Worm (Caenorhabditis elegans): ENCODE measurements around the gene gcy-11.

gcy-11 gene

DNA sequence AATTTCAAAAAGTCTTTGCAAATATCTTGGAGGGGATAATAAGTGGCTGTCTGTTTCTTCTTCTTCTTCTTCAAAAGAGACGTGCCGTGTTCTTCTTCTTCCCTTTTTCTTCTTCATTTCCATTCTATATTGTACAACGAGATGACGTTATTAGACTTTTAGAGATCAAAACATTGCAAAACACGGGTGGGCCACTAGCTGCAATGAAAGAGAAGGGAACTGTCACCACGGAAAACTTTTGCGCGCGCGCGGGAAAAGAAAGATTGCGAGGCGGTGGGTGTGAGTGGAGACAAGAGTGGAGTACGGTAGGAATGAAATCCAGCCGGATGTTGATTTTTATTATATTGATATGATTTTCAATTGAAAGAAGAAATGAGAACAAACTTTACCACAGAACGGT lies 1.3 kb downstream of the gcy-11 start:
- no peak for TF ChIP-seq unc-62 (GFP tag; optimal IDR thresholded peaks at IDR 0.05)

- no peak for TF ChIP-seq unc-62 (GFP tag; optimal IDR thresholded peaks at IDR 0.05)
Observed at ce11 chrX:17045529-17045928, 9.9 kb downstream of the gcy-11 start, which contains the start of gene C30G4.2. Gene C30G4.2, minus strand, starts transcription at chrX:17045629.

DNA sequence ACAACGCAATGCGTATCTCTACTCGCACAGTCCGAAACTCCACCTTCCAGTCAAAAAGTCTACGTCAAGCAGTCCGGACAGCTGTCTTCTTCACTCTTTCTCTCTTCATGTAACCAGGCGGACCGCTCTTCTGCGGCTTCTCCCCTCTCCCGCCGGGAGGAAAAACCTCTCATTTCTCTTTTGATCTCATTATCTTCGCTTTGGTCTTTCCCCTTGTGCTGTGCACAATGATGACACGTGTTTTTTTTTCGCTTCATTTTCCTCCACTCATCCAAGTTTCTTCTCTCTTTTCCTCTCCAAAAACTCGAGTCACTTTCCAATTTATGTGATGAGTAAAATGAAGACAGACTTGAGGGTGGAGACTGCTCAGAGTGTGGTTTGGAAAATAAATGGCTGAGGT lies 12.4 kb downstream of the gcy-11 start, which contains the start of gene F35B3.7:
TSS of gene F35B3.7 (minus strand) at position 133 of the 400 bp plus-strand sequence.
- no peak for TF ChIP-seq unc-62 (GFP tag; optimal IDR thresholded peaks at IDR 0.05)

DNA sequence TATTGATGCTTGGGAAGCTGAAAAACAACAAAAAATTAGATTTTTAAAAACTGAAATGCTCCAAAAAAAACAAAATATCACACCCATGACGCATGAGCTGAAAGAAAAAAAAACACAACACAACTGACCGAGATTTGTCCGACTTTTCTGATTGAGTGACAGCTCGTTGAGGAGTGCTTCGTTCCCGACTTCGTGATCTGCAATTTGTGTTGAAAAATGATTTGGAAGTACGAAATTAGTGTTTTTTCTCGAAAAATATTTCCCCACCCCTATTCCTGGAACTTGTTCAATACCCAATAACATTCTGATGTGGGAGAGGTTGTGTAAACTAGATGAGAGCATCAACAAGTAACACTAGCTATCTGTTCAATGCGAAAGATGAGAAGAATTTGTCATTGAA lies 13.8 kb downstream of the gcy-11 start:
- TF ChIP-seq unc-62 (GFP tag; optimal IDR thresholded peaks at IDR 0.05): no peak

DNA sequence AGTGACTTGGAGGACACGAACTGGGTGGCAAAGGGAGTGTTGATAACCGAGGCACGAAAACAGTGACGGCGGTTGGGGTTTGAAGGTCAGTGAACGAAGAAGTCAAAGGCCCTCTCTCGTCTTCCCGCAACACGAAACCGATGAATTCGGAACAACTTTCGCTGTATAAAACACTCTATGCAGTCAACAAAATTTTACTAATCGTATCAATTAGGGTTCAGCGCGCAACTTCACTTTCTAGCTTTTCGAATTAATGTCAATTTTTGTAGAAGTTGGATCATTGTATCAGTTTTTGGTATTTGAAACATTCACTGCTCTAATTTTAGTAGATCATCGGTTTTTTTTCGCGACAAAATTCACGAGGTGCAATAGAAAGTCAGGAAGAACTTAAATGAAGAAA lies 16.8 kb downstream of the gcy-11 start:
- no peak for TF ChIP-seq unc-62 (GFP tag; optimal IDR thresholded peaks at IDR 0.05)

ce11 chrX:17034773-17035172 lies 20.6 kb downstream of the gcy-11 start:
- TF ChIP-seq unc-62 (GFP tag; optimal IDR thresholded peaks at IDR 0.05): no peak

DNA sequence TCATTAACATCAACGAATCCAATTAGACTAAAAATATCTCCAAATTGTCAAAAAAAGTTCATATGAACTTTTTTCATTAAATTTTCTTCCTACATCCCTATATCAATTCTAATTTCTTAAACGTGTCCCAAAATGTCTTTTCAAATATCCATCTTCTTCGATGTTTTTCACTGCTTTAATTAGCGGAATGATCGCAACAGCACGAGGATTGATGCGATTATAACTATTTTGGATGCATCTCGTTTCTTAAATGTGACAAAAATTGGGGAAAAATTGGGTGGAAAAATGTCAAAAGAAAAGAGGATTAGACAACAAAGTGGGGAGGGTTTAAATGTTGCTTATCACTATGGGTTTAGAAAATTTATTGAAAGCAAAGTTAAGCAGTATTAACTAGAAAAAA lies 21.2 kb downstream of the gcy-11 start:
- no peak for TF ChIP-seq unc-62 (GFP tag; optimal IDR thresholded peaks at IDR 0.05)

- TF ChIP-seq unc-62 (GFP tag; optimal IDR thresholded peaks at IDR 0.05): no peak
Observed at ce11 chrX:17030169-17030914, 25.0 kb downstream of the gcy-11 start, which contains the start of gene ptrn-1. Gene ptrn-1, minus strand, starts transcription at chrX:17030219.

ce11 chrX:17020858-17021257 lies 34.5 kb downstream of the gcy-11 start, which contains the start of gene F35B3.4:
Gene F35B3.4, minus strand, starts transcription at chrX:17020958.
- TF ChIP-seq unc-62 (GFP tag; optimal IDR thresholded peaks at IDR 0.05): no peak

- TF ChIP-seq unc-62 (GFP tag; optimal IDR thresholded peaks at IDR 0.05): no peak
Observed at ce11 chrX:17019098-17019497, 36.3 kb downstream of the gcy-11 start.

DNA sequence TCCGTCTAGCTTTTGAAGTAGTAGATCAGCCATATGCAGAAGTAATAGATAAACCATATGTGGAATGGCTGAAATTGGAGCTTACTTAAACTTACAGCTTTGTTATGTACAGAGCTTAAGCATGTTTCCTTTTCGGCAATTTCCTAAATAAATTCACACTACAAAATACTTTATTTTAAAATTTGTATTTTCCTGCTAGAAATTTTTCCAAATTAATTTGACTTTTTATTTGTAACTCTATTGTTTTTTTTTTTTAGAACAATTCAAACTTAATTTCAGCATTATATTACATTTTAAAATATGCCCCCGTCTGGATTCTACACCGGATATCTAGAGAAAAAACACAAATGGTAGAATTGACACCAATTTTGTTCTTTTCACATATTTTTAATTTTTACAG lies 42.2 kb downstream of the gcy-11 start, which contains the start of gene F35B3.3:
TSS of gene F35B3.3 (plus strand) at position 301 of the 400 bp plus-strand sequence.
- TF ChIP-seq unc-62 (GFP tag; optimal IDR thresholded peaks at IDR 0.05): no peak

DNA sequence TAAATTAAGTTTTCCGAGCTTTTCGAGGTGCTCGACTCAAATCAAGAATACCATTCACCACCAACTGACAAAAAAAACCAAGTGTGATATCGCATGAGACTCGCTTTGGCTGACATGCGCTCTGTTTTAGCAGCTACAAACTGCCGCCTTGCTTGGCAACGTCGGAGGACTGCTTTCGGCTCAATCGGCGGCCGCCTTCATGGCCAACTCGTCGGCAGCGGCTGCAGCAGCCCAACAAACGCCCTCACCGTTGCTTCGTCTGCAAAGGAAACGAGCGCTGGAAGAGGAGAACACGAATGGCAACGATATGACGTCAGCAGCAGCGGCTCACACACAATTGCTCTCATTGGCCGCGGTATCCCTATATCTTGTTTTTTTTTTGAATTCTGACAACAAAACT lies 48.5 kb downstream of the gcy-11 start:
- no peak for TF ChIP-seq unc-62 (GFP tag; optimal IDR thresholded peaks at IDR 0.05)

DNA sequence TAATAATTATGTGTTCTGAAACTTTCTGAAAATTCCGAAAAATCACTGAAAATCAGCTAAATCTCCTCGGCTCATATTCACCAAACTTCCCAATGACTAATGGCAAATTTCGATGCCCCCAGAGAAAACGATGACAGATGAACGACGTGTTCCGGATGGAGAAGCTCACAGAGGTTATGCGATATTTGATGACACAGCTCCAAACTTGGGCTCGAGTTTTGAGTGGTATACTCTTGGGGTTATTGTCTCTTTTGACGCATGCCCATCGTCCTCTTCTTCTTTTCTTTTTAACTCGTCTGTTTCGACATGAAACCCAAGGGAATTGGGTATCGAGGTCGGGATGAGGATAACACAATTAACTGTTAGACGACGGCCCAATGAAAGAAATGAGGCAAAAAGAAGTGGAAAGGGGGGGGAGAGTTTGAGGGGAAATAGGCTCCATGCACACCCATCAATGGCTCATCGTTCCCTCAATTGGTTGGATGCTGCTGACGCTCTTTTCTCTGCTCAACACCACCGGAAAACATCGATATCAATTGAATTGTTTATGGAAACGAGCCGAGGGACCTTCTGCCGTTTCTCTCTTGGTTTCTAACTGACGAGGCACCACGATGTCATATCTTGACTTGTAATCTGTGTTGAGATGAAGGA lies 51.8 kb downstream of the gcy-11 start:
- no peak for TF ChIP-seq unc-62 (GFP tag; optimal IDR thresholded peaks at IDR 0.05)

DNA sequence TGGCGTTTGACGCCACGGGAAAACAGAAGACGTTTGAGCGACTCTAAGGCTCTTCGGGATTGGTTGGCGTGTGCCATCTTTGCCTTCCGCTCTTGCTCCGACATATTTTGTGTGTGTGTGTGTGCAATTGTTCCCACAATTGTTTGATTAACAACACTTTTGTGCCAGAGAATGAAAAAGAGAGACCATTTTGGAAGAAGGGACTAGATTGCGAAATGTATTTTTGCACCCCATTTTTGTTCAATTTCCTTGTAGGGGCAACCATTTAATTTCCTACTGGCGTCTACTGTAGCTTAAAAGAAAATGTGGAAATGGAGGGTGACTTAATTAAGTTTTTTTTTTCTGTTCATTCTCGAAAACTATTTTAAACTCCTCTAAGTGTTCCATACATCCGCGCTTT lies 53.2 kb downstream of the gcy-11 start:
- TF ChIP-seq unc-62 (GFP tag; optimal IDR thresholded peaks at IDR 0.05): no peak

DNA sequence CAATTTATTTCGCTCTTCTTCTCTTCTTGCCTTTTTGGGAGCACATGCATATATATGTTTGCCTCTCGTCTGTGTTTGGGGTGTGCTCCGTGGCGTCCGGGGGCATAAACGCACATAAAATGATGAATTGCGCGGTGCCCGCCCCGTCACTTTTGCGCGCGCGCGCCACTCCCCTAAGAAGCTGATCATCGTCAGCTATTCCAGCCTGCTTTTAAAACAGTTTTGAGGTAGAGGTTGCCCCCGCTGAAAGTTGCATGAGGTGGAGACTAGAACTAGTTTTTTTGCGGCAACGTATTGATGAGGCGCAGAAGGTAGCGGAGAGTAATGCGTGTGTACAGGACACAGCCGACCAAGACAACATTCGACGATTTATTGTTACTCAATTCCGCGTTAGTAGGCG lies 55.7 kb downstream of the gcy-11 start:
- no peak for TF ChIP-seq unc-62 (GFP tag; optimal IDR thresholded peaks at IDR 0.05)

DNA sequence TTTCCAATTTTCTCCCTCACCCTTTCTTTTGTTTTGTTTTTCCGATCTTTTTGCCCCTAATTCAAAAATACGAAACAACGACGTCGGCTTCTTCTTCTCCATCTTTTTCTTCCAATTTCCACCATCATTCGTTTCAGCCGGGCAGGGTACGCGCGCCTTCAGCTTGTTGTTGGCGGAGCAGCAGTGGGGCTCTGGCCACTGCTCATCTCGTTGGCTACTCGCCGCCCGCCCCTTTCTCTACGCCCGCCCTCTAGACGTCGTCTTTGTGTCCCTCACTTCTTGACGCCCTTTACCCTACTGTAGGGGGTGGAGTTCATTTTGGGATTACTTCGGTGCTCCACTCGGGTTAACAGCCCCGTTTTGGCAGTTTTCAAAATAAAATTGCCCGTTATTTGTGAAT lies 56.4 kb downstream of the gcy-11 start:
- no peak for TF ChIP-seq unc-62 (GFP tag; optimal IDR thresholded peaks at IDR 0.05)

DNA sequence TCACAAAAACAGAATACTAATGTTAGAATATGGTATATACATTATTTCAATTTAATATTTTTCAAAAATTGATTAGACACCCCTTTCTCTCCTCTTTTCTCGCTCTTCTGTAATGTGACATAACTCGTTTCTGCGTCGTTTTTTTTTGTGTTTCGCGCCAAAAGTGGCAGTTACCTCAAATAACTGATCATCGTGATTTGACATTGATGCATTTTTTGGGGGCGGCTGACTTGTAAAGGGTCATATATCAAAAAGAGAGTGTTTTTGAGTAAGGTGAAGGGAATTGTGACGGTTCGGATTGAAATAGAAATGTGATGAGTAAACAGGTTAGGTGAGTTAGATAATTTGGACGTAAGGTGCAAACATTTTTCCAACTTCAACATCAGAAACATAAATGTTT lies 57.4 kb downstream of the gcy-11 start:
- TF ChIP-seq unc-62 (GFP tag; optimal IDR thresholded peaks at IDR 0.05): no peak
